In the genomic region with DNA sequence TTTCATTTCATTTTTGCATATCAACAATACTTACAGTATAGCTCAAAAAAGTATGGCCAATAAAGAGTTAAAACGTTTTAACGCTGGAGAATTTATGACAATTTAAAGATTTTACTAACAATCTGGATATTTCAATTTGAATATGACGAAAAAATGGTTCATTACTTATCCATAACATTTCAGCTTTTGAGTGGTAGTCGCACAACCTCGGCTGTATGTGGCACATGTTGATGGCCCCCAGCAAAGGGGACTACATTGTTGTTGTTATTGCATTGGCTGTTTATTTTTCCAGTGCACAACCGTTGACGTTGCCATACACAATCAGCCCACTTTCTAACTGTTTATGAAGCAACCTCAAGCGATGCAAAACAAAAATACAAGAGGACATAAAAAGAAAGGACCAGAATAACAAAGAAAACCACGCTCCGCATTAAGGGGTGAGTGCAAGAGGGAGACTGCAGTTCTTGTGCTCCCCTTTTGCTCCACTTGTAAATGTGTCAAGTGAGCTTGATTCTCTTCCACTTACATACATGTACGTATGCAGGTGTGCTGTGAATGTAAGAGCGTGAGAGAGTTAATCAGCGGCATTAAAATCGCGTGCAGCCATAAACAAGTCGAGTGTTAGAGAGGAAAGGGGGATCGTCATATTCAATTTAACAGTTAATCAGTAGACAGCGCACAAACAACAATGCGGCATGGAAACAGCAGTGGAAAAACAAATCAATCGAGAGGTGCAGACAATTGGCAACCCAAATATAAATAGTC, we compare ENCODE assay signal across 5 fruit fly cellular contexts.
A peak's percentile ranks its signal among the peaks of the same experiment; 100 is the strongest.
TF ChIP-seq lines count a peak whose summit lies in the region.

No protein-coding gene starts in this region.

- peak; percentile 9 for TF ChIP-seq CTCF in whole organism, embryonic (GFP tag; optimal IDR thresholded peaks at IDR 0.05; lab: Kevin White, UChicago)

TF ChIP-seq in whole organism, adult, 20 proteins besides CTCF, POLR2A, EP300 and RAD21 (continues in another document):
- TF ChIP-seq toe (GFP tag; optimal IDR thresholded peaks at IDR 0.05; lab: Kevin White, UChicago) (peak; percentile 58), cnc (optimal IDR thresholded peaks at IDR 0.05; lab: Kevin White, UChicago) (no peak), CG7045 (GFP tag; optimal IDR thresholded peaks at IDR 0.05; lab: Kevin White, UChicago) (peak; percentile 95), cic (GFP tag; optimal IDR thresholded peaks at IDR 0.05; lab: Kevin White, UChicago) (peak; percentile 87), CG5204 (GFP tag; optimal IDR thresholded peaks at IDR 0.05; lab: Kevin White, UChicago) (peak; percentile 89), Hr96 (GFP tag; optimal IDR thresholded peaks at IDR 0.05; lab: Kevin White, UChicago) (peak; percentile 80), CG11617 (GFP tag; optimal IDR thresholded peaks at IDR 0.05; lab: Kevin White, UChicago) (peak; percentile 95), CG14711 (tag; optimal IDR thresholded peaks at IDR 0.05; lab: Kevin White, UChicago) (peak; percentile 91), Mnt (GFP tag; optimal IDR thresholded peaks at IDR 0.05; lab: Kevin White, UChicago) (peak; percentile 89), bab1 (GFP tag; optimal IDR thresholded peaks at IDR 0.05; lab: Kevin White, UChicago) (peak; percentile 98), CG33017 (tag; optimal IDR thresholded peaks at IDR 0.05; lab: Kevin White, UChicago) (peak; percentile 96), tj (GFP tag; optimal IDR thresholded peaks at IDR 0.05; lab: Kevin White, UChicago) (peak; percentile 94), CG1620 (GFP tag; optimal IDR thresholded peaks at IDR 0.05; lab: Kevin White, UChicago) (peak; percentile 84), Crg-1 (GFP tag; optimal IDR thresholded peaks at IDR 0.05; lab: Kevin White, UChicago) (peak; percentile 87), CG12768 (GFP tag; optimal IDR thresholded peaks at IDR 0.05; lab: Kevin White, UChicago) (peak; percentile 88), CG7101 (tag; optimal IDR thresholded peaks at IDR 0.05; lab: Kevin White, UChicago) (peak; percentile 95)

TF ChIP-seq in whole organism, embryonic, 481 proteins besides CTCF, POLR2A, EP300 and RAD21 (continues in another document):
- peak; percentile 66 for TF ChIP-seq CG2678 (tag; optimal IDR thresholded peaks at IDR 0.05; lab: Kevin White, UChicago)
- TF ChIP-seq Blimp-1 (GFP tag; optimal IDR thresholded peaks at IDR 0.05; lab: Kevin White, UChicago): peak; percentile 49
- TF ChIP-seq CG32532 (GFP tag; IDR thresholded peaks at IDR 0.05; lab: Robert Waterston, UW): peak; percentile 14; the same call in 1 of the 2 replicates
- TF ChIP-seq CG18619 (GFP tag; optimal IDR thresholded peaks at IDR 0.05; lab: Kevin White, UChicago): peak; percentile 23
- no peak for TF ChIP-seq gfzf (GFP tag; optimal IDR thresholded peaks at IDR 0.05; lab: Kevin White, UChicago)
- peak; percentile 20 for TF ChIP-seq Camta (GFP tag; optimal IDR thresholded peaks at IDR 0.05; lab: Kevin White, UChicago)
- TF ChIP-seq CG14014 (GFP tag; IDR thresholded peaks at IDR 0.05; lab: Robert Waterston, UW): peak; percentile 53; the same call in 1 of the 2 replicates
- peak; percentile 66 for TF ChIP-seq CG15269 (tag; optimal IDR thresholded peaks at IDR 0.05; lab: Kevin White, UChicago)
- peak; percentile 4 for TF ChIP-seq scrt (GFP tag; optimal IDR thresholded peaks at IDR 0.05; lab: Kevin White, UChicago)
- no peak for TF ChIP-seq vnd (GFP tag; IDR thresholded peaks at IDR 0.05; lab: Robert Waterston, UW; ENCODE audit: partially characterized antibody)
- TF ChIP-seq prd (optimal IDR thresholded peaks at IDR 0.05; lab: Kevin White, UChicago): no peak
- peak; percentile 56; the same call in 2 of the 3 replicates for TF ChIP-seq prd (GFP tag; IDR thresholded peaks at IDR 0.05; lab: Robert Waterston, UW)
- no peak for TF ChIP-seq pan (optimal IDR thresholded peaks at IDR 0.05; lab: Kevin White, UChicago)
- peak in 1 of 2 experiments; percentile 63 for TF ChIP-seq pan (GFP tag; optimal IDR thresholded peaks at IDR 0.05 in 1 of 2, IDR thresholded peaks at IDR 0.05 in 1 of 2)
- TF ChIP-seq wor (GFP tag; IDR thresholded peaks at IDR 0.05; lab: Robert Waterston, UW): peak; percentile 38; the same call in 1 of the 2 replicates

TF ChIP-seq in whole organism, prepupa, 60 proteins besides CTCF, POLR2A, EP300 and RAD21 (continues in another document):
- TF ChIP-seq CG34406 (GFP tag; optimal IDR thresholded peaks at IDR 0.05; lab: Kevin White, UChicago): peak; percentile 97
- TF ChIP-seq Gug (GFP tag; IDR thresholded peaks at IDR 0.05; lab: Robert Waterston, UW): peak; percentile 93
- TF ChIP-seq CG3032 (tag; optimal IDR thresholded peaks at IDR 0.05; lab: Kevin White, UChicago): peak; percentile 94
- TF ChIP-seq CG4318 (GFP tag; optimal IDR thresholded peaks at IDR 0.05; lab: Kevin White, UChicago): peak; percentile 88
- TF ChIP-seq fd59A (GFP tag; optimal IDR thresholded peaks at IDR 0.05; lab: Kevin White, UChicago): peak; percentile 95
- peak; percentile 88 for TF ChIP-seq CG11294 (GFP tag; IDR thresholded peaks at IDR 0.05; lab: Robert Waterston, UW)
- peak; percentile 84 for TF ChIP-seq Lpt (GFP tag; optimal IDR thresholded peaks at IDR 0.05; lab: Kevin White, UChicago)
- TF ChIP-seq svp (GFP tag; lab: Kevin White, UChicago): peak; percentile 99
- peak; percentile 93 to 96 for TF ChIP-seq ss (GFP tag; optimal IDR thresholded peaks at IDR 0.05; lab: Kevin White, UChicago)
- TF ChIP-seq CG9139 (GFP tag; optimal IDR thresholded peaks at IDR 0.05; lab: Kevin White, UChicago): peak; percentile 94
- TF ChIP-seq Hr38 (GFP tag; optimal IDR thresholded peaks at IDR 0.05; lab: Kevin White, UChicago): no peak
- peak; percentile 98 for TF ChIP-seq topi (GFP tag; optimal IDR thresholded peaks at IDR 0.05; lab: Kevin White, UChicago)
- peak; percentile 98 for TF ChIP-seq Sox102F (GFP tag; optimal IDR thresholded peaks at IDR 0.05; lab: Kevin White, UChicago)
- TF ChIP-seq CG8319 (GFP tag; optimal IDR thresholded peaks at IDR 0.05; lab: Kevin White, UChicago): peak; percentile 97
- TF ChIP-seq esn (GFP tag; optimal IDR thresholded peaks at IDR 0.05; lab: Kevin White, UChicago): peak; percentile 99
- TF ChIP-seq CG11762 (GFP tag; optimal IDR thresholded peaks at IDR 0.05; lab: Kevin White, UChicago; ENCODE audit: insufficient read depth): peak; percentile 95
- TF ChIP-seq dsx (GFP tag; optimal IDR thresholded peaks at IDR 0.05; lab: Kevin White, UChicago; ENCODE audit: poor library complexity, severe bottlenecking): peak; percentile 100

TF ChIP-seq in whole organism, pupa, 21 proteins besides CTCF, POLR2A, EP300 and RAD21 (continues in another document):
- peak; percentile 80 for TF ChIP-seq CG10348 (GFP tag; IDR thresholded peaks at IDR 0.05; lab: Robert Waterston, UW)
- TF ChIP-seq CG13204 (GFP tag; optimal IDR thresholded peaks at IDR 0.05; lab: Kevin White, UChicago): peak; percentile 86
- peak; percentile 93 for TF ChIP-seq CG9948 (tag; optimal IDR thresholded peaks at IDR 0.05; lab: Kevin White, UChicago)
- TF ChIP-seq CG14655 (GFP tag; optimal IDR thresholded peaks at IDR 0.05; lab: Kevin White, UChicago): peak; percentile 92
- peak; percentile 96 for TF ChIP-seq Pif1B (GFP tag; optimal IDR thresholded peaks at IDR 0.05; lab: Kevin White, UChicago)
- peak; percentile 94 for TF ChIP-seq Snoo (tag; optimal IDR thresholded peaks at IDR 0.05; lab: Kevin White, UChicago)
- TF ChIP-seq CG32121 (GFP tag; IDR thresholded peaks at IDR 0.05; lab: Robert Waterston, UW): peak; percentile 96
- peak; percentile 95 for TF ChIP-seq CG34367 (tag; optimal IDR thresholded peaks at IDR 0.05; lab: Kevin White, UChicago)
- peak; percentile 97 for TF ChIP-seq CG15710 (tag; optimal IDR thresholded peaks at IDR 0.05; lab: Kevin White, UChicago)
- peak; percentile 91 for TF ChIP-seq gl (tag; optimal IDR thresholded peaks at IDR 0.05; lab: Kevin White, UChicago)
- peak; percentile 93 for TF ChIP-seq CG12605 (GFP tag; IDR thresholded peaks at IDR 0.05; lab: Robert Waterston, UW)
- TF ChIP-seq D1 (tag; optimal IDR thresholded peaks at IDR 0.05; lab: Kevin White, UChicago): peak; percentile 96
- peak; percentile 95 for TF ChIP-seq CG17806 (tag; optimal IDR thresholded peaks at IDR 0.05; lab: Kevin White, UChicago)
- TF ChIP-seq EcR (GFP tag; optimal IDR thresholded peaks at IDR 0.05; lab: Kevin White, UChicago): peak; percentile 91
- TF ChIP-seq rn (GFP tag; IDR thresholded peaks at IDR 0.05; lab: Robert Waterston, UW): peak; percentile 74
- peak; percentile 96 for TF ChIP-seq Ets98B (GFP tag; IDR thresholded peaks at IDR 0.05; lab: Robert Waterston, UW)
- peak; percentile 95 for TF ChIP-seq CG4496 (GFP tag; IDR thresholded peaks at IDR 0.05; lab: Robert Waterston, UW)
- TF ChIP-seq Pif1A (GFP tag; optimal IDR thresholded peaks at IDR 0.05; lab: Kevin White, UChicago): peak; percentile 94

TF ChIP-seq in whole organism, wandering third instar larva, 38 proteins besides CTCF, POLR2A, EP300 and RAD21 (continues in another document):
- TF ChIP-seq fru (GFP tag; optimal IDR thresholded peaks at IDR 0.05; lab: Kevin White, UChicago) (peak; percentile 94), GATAd (GFP tag; optimal IDR thresholded peaks at IDR 0.05; lab: Kevin White, UChicago) (peak; percentile 12), Vsx2 (GFP tag; optimal IDR thresholded peaks at IDR 0.05; lab: Kevin White, UChicago; ENCODE audit: partially characterized antibody) (no peak), brk (GFP tag; optimal IDR thresholded peaks at IDR 0.05; lab: Kevin White, UChicago) (peak; percentile 38), HLH106 (tag; optimal IDR thresholded peaks at IDR 0.05; lab: Kevin White, UChicago) (peak; percentile 91), sage (GFP tag; optimal IDR thresholded peaks at IDR 0.05; lab: Kevin White, UChicago) (peak; percentile 71), tai (GFP tag; optimal IDR thresholded peaks at IDR 0.05; lab: Kevin White, UChicago) (peak; percentile 78), usp (GFP tag; optimal IDR thresholded peaks at IDR 0.05; lab: Kevin White, UChicago) (no peak), Dfd (GFP tag; optimal IDR thresholded peaks at IDR 0.05; lab: Kevin White, UChicago) (no peak), N (GFP tag; optimal IDR thresholded peaks at IDR 0.05; lab: Kevin White, UChicago) (no peak), foxo (GFP tag; optimal IDR thresholded peaks at IDR 0.05; lab: Kevin White, UChicago) (peak; percentile 60 to 92), Sp1 (GFP tag; optimal IDR thresholded peaks at IDR 0.05; lab: Kevin White, UChicago) (peak; percentile 90), pan (optimal IDR thresholded peaks at IDR 0.05; lab: Kevin White, UChicago) (no peak), dsf (GFP tag; optimal IDR thresholded peaks at IDR 0.05; lab: Kevin White, UChicago; ENCODE audit: borderline replicate concordance) (peak; percentile 27), Myc (optimal IDR thresholded peaks at IDR 0.05; lab: Kevin White, UChicago) (no peak), rgr (GFP tag; optimal IDR thresholded peaks at IDR 0.05; lab: Kevin White, UChicago) (peak; percentile 88), Jra (GFP tag; optimal IDR thresholded peaks at IDR 0.05; lab: Kevin White, UChicago) (peak; percentile 88), ey (GFP tag; optimal IDR thresholded peaks at IDR 0.05; lab: Kevin White, UChicago) (peak; percentile 93), CG32264 (GFP tag; optimal IDR thresholded peaks at IDR 0.05; lab: Kevin White, UChicago) (peak; percentile 86), psq (GFP tag; optimal IDR thresholded peaks at IDR 0.05; lab: Kevin White, UChicago) (peak; percentile 86), dmrt93B (GFP tag; optimal IDR thresholded peaks at IDR 0.05; lab: Kevin White, UChicago) (peak; percentile 80)
